Worm (Caenorhabditis elegans) whole organism, midembryonic: ENCODE results near the gene meg-2.

Experiments
- T22C8.4 ChIP-seq: fragments of 200-800 bp; sonication (Bioruptor generic); IDR thresholded peaks from 2 replicates; pipeline ENCODE4 v1.3.6; 2022; ENCODE audit warnings: missing genetic modification characterization, missing compliant biosample characterization
- cog-1 ChIP-seq: sonication (generic microtip); optimal IDR thresholded peaks from 2 replicates; lab custom pipeline; 2016; ENCODE audit warnings: missing genetic modification characterization, missing compliant biosample characterization
- flt-1 ChIP-seq: fragments of 200-800 bp; sonication (Bioruptor generic); IDR thresholded peaks from 2 replicates; pipeline ENCODE4 v1.3.6; 2022; ENCODE audit warnings: missing genetic modification characterization, missing compliant biosample characterization
- klf-2 ChIP-seq: fragments of 200-800 bp; sonication (Bioruptor generic); conservative IDR thresholded peaks from 2 replicates; pipeline ENCODE4 v1.3.6; 2022; ENCODE audit warnings: missing genetic modification reagents, missing genetic modification characterization, missing compliant biosample characterization
- med-1 ChIP-seq: sonication (generic microtip); optimal IDR thresholded peaks from 2 replicates; lab custom pipeline; 2017; ENCODE audit warnings: missing genetic modification characterization, mild to moderate bottlenecking, missing compliant biosample characterization, antibody characterized with exemption, missing genetic modification reagents; ENCODE audit not compliant: insufficient read depth
- ref-1 ChIP-seq: fragments of 200-800 bp; sonication (Bioruptor generic); conservative IDR thresholded peaks from 2 replicates; pipeline ENCODE4 v1.3.6; 2022; ENCODE audit warnings: missing genetic modification reagents, missing genetic modification characterization, missing compliant biosample characterization
- tab-1 ChIP-seq: fragments of 200-800 bp; sonication (Bioruptor generic); IDR thresholded peaks from 2 replicates; pipeline ENCODE4 v1.3.6; 2022; ENCODE audit warnings: missing genetic modification characterization, missing compliant biosample characterization
- ztf-23 ChIP-seq: fragments of 200-800 bp; sonication (Bioruptor generic); IDR thresholded peaks from 2 replicates; pipeline ENCODE4 v1.3.6; 2022; ENCODE audit warnings: missing genetic modification reagents, missing genetic modification characterization, missing compliant biosample characterization
- ztf-29 ChIP-seq: fragments of 200-800 bp; sonication (Bioruptor generic); IDR thresholded peaks from 2 replicates; pipeline ENCODE4 v1.3.6; 2022; ENCODE audit warnings: missing genetic modification reagents, missing genetic modification characterization, missing compliant biosample characterization

The meg-2 gene

DNA sequence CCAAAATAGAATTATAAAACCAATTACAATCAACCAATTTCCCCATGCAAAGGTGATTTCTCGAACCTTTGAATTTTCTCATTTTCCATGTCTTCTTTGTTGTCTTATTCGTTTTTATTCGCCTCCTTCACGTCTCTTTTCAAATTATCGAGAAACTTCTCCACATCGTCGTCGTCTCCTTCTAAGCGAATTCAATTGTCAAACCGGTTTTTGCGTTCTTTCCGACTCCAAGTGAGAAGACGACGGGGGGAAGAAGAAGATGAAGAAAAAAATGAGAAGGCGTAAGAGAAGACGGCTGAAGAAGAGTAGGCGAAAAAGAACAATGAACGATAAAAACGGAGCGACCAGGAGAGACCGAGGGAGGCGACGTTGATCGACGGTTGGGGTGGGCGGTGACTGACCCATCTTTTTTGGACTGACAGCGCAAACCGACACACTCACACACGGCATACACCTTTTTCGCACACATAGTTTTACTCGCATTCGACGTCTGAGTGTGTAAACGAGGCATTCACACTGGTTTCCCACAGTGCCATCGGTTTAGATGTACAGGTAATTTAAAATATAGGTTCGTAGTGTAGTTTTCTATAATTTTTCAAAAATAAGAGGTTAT, 5.4 kb downstream of the meg-2 start:
- TF ChIP-seq ztf-29 (GFP tag; lab: Robert Waterston, UW) (0 out of 2 replicates have a peak, but pooled peaks have one; percentile 9), ztf-23 (GFP tag; lab: Robert Waterston, UW) (no peak)

ce11 chrX:13918143-13918542, 7.8 kb downstream of the meg-2 start:
- no peak for TF ChIP-seq med-1 (GFP tag; lab: Kevin White, UChicago)
- no peak for TF ChIP-seq tab-1
- TF ChIP-seq ztf-23 (GFP tag; lab: Robert Waterston, UW) = no peak
- TF ChIP-seq ztf-29 (GFP tag; lab: Robert Waterston, UW) = no peak
- no peak for TF ChIP-seq ref-1
- TF ChIP-seq klf-2 = no peak

- TF ChIP-seq tab-1 (no peak), T22C8.4 (GFP tag; lab: Robert Waterston, UW) (peak; percentile 82), ztf-29 (GFP tag; lab: Robert Waterston, UW) (no peak), cog-1 (tag; lab: Kevin White, UChicago) (peak; percentile 34)
Observed at ce11 chrX:13917121-13917755, 8.7 kb downstream of the meg-2 start, which contains the start of gene ekl-5. Gene ekl-5, minus strand, starts transcription at chrX:13917171.

- TF ChIP-seq ztf-29 (GFP tag; lab: Robert Waterston, UW) (no peak), cog-1 (tag; lab: Kevin White, UChicago) (no peak), flt-1 (GFP tag; lab: Robert Waterston, UW) (no peak), ztf-23 (GFP tag; lab: Robert Waterston, UW) (no peak), tab-1 (no peak), med-1 (GFP tag; lab: Kevin White, UChicago) (no peak), ref-1 (no peak), T22C8.4 (GFP tag; lab: Robert Waterston, UW) (no peak), klf-2 (no peak)
Observed at ce11 chrX:13914289-13914688, 11.6 kb downstream of the meg-2 start, which contains the start of gene Y26E6A.2. Gene Y26E6A.2, minus strand, starts transcription at chrX:13914389.

ce11 chrX:13913641-13914040, 12.3 kb downstream of the meg-2 start:
- TF ChIP-seq tab-1 = no peak
- TF ChIP-seq ref-1 = no peak
- no peak for TF ChIP-seq cog-1 (tag; lab: Kevin White, UChicago)
- TF ChIP-seq T22C8.4 (GFP tag; lab: Robert Waterston, UW) = no peak
- TF ChIP-seq klf-2 = no peak
- TF ChIP-seq ztf-23 (GFP tag; lab: Robert Waterston, UW) = no peak
- no peak for TF ChIP-seq ztf-29 (GFP tag; lab: Robert Waterston, UW)
- no peak for TF ChIP-seq flt-1 (GFP tag; lab: Robert Waterston, UW)
- TF ChIP-seq med-1 (GFP tag; lab: Kevin White, UChicago) = no peak

DNA sequence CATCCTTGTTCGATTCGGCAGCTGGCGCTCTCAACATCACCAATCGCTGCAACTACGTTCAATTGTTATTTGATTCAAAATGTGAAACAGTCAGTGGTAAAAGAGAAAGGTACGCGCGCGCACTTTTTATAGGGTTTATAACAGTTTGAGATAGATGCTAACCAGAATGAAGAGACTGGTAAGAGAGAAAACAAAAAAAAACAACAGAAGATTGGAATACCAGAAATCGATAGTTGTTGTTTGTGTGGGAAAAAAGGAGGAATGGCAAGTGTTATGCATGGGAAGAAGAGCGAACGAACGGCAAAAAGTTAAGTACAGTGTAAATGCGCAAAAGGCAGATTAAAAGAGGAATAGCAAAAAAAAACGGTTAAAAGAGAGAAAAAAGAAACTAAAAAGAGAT, 16.1 kb downstream of the meg-2 start, which contains the start of gene Y26E6A.3:
Gene Y26E6A.3, minus strand, starts transcription at position 101 of the 400 bp plus-strand sequence.
- TF ChIP-seq cog-1 (tag; lab: Kevin White, UChicago) = no peak
- no peak for TF ChIP-seq ztf-29 (GFP tag; lab: Robert Waterston, UW)
- no peak for TF ChIP-seq flt-1 (GFP tag; lab: Robert Waterston, UW)
- TF ChIP-seq klf-2 = no peak
- TF ChIP-seq ref-1 = no peak
- TF ChIP-seq med-1 (GFP tag; lab: Kevin White, UChicago) = no peak
- TF ChIP-seq ztf-23 (GFP tag; lab: Robert Waterston, UW) = no peak
- no peak for TF ChIP-seq tab-1
- TF ChIP-seq T22C8.4 (GFP tag; lab: Robert Waterston, UW) = no peak

- no peak for TF ChIP-seq tab-1
- no peak for TF ChIP-seq cog-1 (tag; lab: Kevin White, UChicago)
- TF ChIP-seq ztf-23 (GFP tag; lab: Robert Waterston, UW) = no peak
- TF ChIP-seq ztf-29 (GFP tag; lab: Robert Waterston, UW) = no peak
- TF ChIP-seq ref-1 = no peak
- TF ChIP-seq klf-2 = no peak
Observed at ce11 chrX:13903769-13904168, 22.2 kb downstream of the meg-2 start.

ce11 chrX:13903328-13903727, 22.6 kb downstream of the meg-2 start, which contains the start of gene sra-39:
Gene sra-39, minus strand, starts transcription at chrX:13903428.
- TF ChIP-seq ref-1 = no peak
- TF ChIP-seq med-1 (GFP tag; lab: Kevin White, UChicago) = no peak
- TF ChIP-seq tab-1 = no peak
- no peak for TF ChIP-seq ztf-23 (GFP tag; lab: Robert Waterston, UW)
- no peak for TF ChIP-seq cog-1 (tag; lab: Kevin White, UChicago)
- no peak for TF ChIP-seq klf-2
- no peak for TF ChIP-seq flt-1 (GFP tag; lab: Robert Waterston, UW)
- no peak for TF ChIP-seq ztf-29 (GFP tag; lab: Robert Waterston, UW)
- TF ChIP-seq T22C8.4 (GFP tag; lab: Robert Waterston, UW) = no peak

- TF ChIP-seq tab-1 = no peak
- TF ChIP-seq ref-1 = no peak
- TF ChIP-seq T22C8.4 (GFP tag; lab: Robert Waterston, UW) = no peak
- no peak for TF ChIP-seq cog-1 (tag; lab: Kevin White, UChicago)
- no peak for TF ChIP-seq ztf-29 (GFP tag; lab: Robert Waterston, UW)
- TF ChIP-seq ztf-23 (GFP tag; lab: Robert Waterston, UW) = no peak
- TF ChIP-seq med-1 (GFP tag; lab: Kevin White, UChicago) = no peak
- TF ChIP-seq flt-1 (GFP tag; lab: Robert Waterston, UW) = no peak
- TF ChIP-seq klf-2 = no peak
Observed at ce11 chrX:13900047-13900446, 25.9 kb downstream of the meg-2 start, which contains the start of gene sra-38. Gene sra-38, minus strand, starts transcription at chrX:13900147.

DNA sequence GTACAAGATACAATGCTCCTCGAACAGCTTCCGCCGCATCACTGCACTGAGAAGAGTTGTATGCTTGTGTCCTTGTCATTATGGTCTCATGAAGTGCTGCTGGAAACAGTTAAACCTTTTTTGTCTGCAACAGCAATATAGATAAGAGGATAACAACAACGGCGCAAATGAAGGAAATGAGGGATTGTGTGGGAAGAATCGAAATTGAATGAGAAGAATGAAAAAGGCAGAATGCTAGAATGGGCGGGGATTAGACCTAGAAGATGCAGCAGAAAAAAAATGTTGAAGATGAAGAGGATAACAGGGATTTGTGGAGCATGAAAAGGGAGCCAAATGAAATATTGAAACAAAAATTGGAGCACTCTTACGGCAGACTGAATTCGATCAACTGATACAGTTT, 32.7 kb downstream of the meg-2 start, which contains the start of gene sra-37:
Gene sra-37, minus strand, starts transcription at position 101 of the 400 bp plus-strand sequence.
- TF ChIP-seq T22C8.4 (GFP tag; lab: Robert Waterston, UW) (no peak), med-1 (GFP tag; lab: Kevin White, UChicago) (no peak), tab-1 (no peak), ref-1 (no peak), ztf-29 (GFP tag; lab: Robert Waterston, UW) (no peak), cog-1 (tag; lab: Kevin White, UChicago) (no peak), flt-1 (GFP tag; lab: Robert Waterston, UW) (no peak), ztf-23 (GFP tag; lab: Robert Waterston, UW) (no peak), klf-2 (no peak)
